Worm (Caenorhabditis elegans) whole organism, mixed stage, embryonic: Measurements from ENCODE around the gene W09C2.10.

ENCODE experiments used
- pha-4 ChIP-seq: fragments of 150-350 bp; optimal IDR thresholded peaks from 2 replicates; lab custom pipeline; 2018; ENCODE audit warnings: missing biosample characterization, missing genetic modification reagents, missing genetic modification characterization
- snpc-4 ChIP-seq: fragments of 150-350 bp; optimal IDR thresholded peaks from 2 replicates; lab custom pipeline; 2014; ENCODE audit warnings: missing biosample characterization, missing genetic modification characterization

ce11 chrIV:9668103-9668672 lies 43.3 kb upstream of the W09C2.10 start:
- TF ChIP-seq snpc-4 (tag; lab: Kevin White, UChicago), result no peak
- TF ChIP-seq pha-4 (tag; lab: Kevin White, UChicago), result no peak
